Worm (Caenorhabditis elegans) whole organism, midembryonic: ENCODE results near the gene del-10.

Experiments
- T22C8.4 ChIP-seq: fragments of 200-800 bp; sonication (Bioruptor generic); IDR thresholded peaks from 2 replicates; pipeline ENCODE4 v1.3.6; 2022; ENCODE audit warnings: missing genetic modification characterization, missing compliant biosample characterization
- cog-1 ChIP-seq: sonication (generic microtip); optimal IDR thresholded peaks from 2 replicates; lab custom pipeline; 2016; ENCODE audit warnings: missing genetic modification characterization, missing compliant biosample characterization
- flt-1 ChIP-seq: fragments of 200-800 bp; sonication (Bioruptor generic); IDR thresholded peaks from 2 replicates; pipeline ENCODE4 v1.3.6; 2022; ENCODE audit warnings: missing genetic modification characterization, missing compliant biosample characterization
- klf-2 ChIP-seq: fragments of 200-800 bp; sonication (Bioruptor generic); conservative IDR thresholded peaks from 2 replicates; pipeline ENCODE4 v1.3.6; 2022; ENCODE audit warnings: missing genetic modification reagents, missing genetic modification characterization, missing compliant biosample characterization
- med-1 ChIP-seq: sonication (generic microtip); optimal IDR thresholded peaks from 2 replicates; lab custom pipeline; 2017; ENCODE audit warnings: missing genetic modification characterization, mild to moderate bottlenecking, missing compliant biosample characterization, antibody characterized with exemption, missing genetic modification reagents; ENCODE audit not compliant: insufficient read depth
- ref-1 ChIP-seq: fragments of 200-800 bp; sonication (Bioruptor generic); conservative IDR thresholded peaks from 2 replicates; pipeline ENCODE4 v1.3.6; 2022; ENCODE audit warnings: missing genetic modification reagents, missing genetic modification characterization, missing compliant biosample characterization
- tab-1 ChIP-seq: fragments of 200-800 bp; sonication (Bioruptor generic); IDR thresholded peaks from 2 replicates; pipeline ENCODE4 v1.3.6; 2022; ENCODE audit warnings: missing genetic modification characterization, missing compliant biosample characterization
- ztf-23 ChIP-seq: fragments of 200-800 bp; sonication (Bioruptor generic); IDR thresholded peaks from 2 replicates; pipeline ENCODE4 v1.3.6; 2022; ENCODE audit warnings: missing genetic modification reagents, missing genetic modification characterization, missing compliant biosample characterization
- ztf-29 ChIP-seq: fragments of 200-800 bp; sonication (Bioruptor generic); IDR thresholded peaks from 2 replicates; pipeline ENCODE4 v1.3.6; 2022; ENCODE audit warnings: missing genetic modification reagents, missing genetic modification characterization, missing compliant biosample characterization

The del-10 gene

ce11 chrII:6475180-6475737, 6.7 kb downstream of the del-10 start, which contains the start of gene T28D9.16:
Gene T28D9.16, plus strand, starts transcription at chrII:6475687.
- TF ChIP-seq tab-1 (GFP tag; lab: Robert Waterston, UW): no peak
- no peak for TF ChIP-seq T22C8.4 (GFP tag; lab: Robert Waterston, UW)
- no peak for TF ChIP-seq med-1 (GFP tag; lab: Kevin White, UChicago)
- no peak for TF ChIP-seq klf-2 (GFP tag; lab: Robert Waterston, UW)
- TF ChIP-seq flt-1: no peak
- TF ChIP-seq ztf-29: no peak

- TF ChIP-seq T22C8.4 (GFP tag; lab: Robert Waterston, UW) (no peak), tab-1 (GFP tag; lab: Robert Waterston, UW) (no peak), ztf-23 (GFP tag; lab: Robert Waterston, UW) (no peak), flt-1 (no peak), klf-2 (GFP tag; lab: Robert Waterston, UW) (no peak), ztf-29 (no peak), ref-1 (GFP tag; lab: Robert Waterston, UW) (no peak), med-1 (GFP tag; lab: Kevin White, UChicago) (no peak), cog-1 (tag; lab: Kevin White, UChicago) (no peak)
These were observed 10.9 kb downstream of the del-10 start, which contains the start of gene dgk-5 for ce11 chrII:6470985-6471384. Gene dgk-5, minus strand, starts transcription at chrII:6471085.

- TF ChIP-seq ztf-29: no peak
- no peak for TF ChIP-seq T22C8.4 (GFP tag; lab: Robert Waterston, UW)
- TF ChIP-seq med-1 (GFP tag; lab: Kevin White, UChicago): no peak
- no peak for TF ChIP-seq klf-2 (GFP tag; lab: Robert Waterston, UW)
- TF ChIP-seq cog-1 (tag; lab: Kevin White, UChicago): no peak
- TF ChIP-seq tab-1 (GFP tag; lab: Robert Waterston, UW): no peak
- TF ChIP-seq ref-1 (GFP tag; lab: Robert Waterston, UW): no peak
- no peak for TF ChIP-seq ztf-23 (GFP tag; lab: Robert Waterston, UW)
- no peak for TF ChIP-seq flt-1
These were observed 12.6 kb downstream of the del-10 start for ce11 chrII:6469340-6469739.

ce11 chrII:6454671-6455070, 27.3 kb downstream of the del-10 start, which contains the start of gene aptf-1:
Gene aptf-1, plus strand, starts transcription at chrII:6454971.
- TF ChIP-seq ztf-23 (GFP tag; lab: Robert Waterston, UW) (no peak), med-1 (GFP tag; lab: Kevin White, UChicago) (no peak), T22C8.4 (GFP tag; lab: Robert Waterston, UW) (no peak), cog-1 (tag; lab: Kevin White, UChicago) (no peak), klf-2 (GFP tag; lab: Robert Waterston, UW) (no peak), ref-1 (GFP tag; lab: Robert Waterston, UW) (no peak), ztf-29 (no peak), tab-1 (GFP tag; lab: Robert Waterston, UW) (no peak), flt-1 (no peak)

ce11 chrII:6453341-6453806, 28.6 kb downstream of the del-10 start, which contains the start of gene atg-16.2:
Gene atg-16.2, minus strand, starts transcription at chrII:6453391.
- TF ChIP-seq tab-1 (GFP tag; lab: Robert Waterston, UW): no peak
- TF ChIP-seq flt-1: no peak
- TF ChIP-seq med-1 (GFP tag; lab: Kevin White, UChicago): peak; percentile 24
- no peak for TF ChIP-seq ztf-29
- TF ChIP-seq ztf-23 (GFP tag; lab: Robert Waterston, UW): peak; percentile 39; the same call in 1 of the 2 replicates
- TF ChIP-seq cog-1 (tag; lab: Kevin White, UChicago): peak; percentile 22

- TF ChIP-seq ztf-29: no peak
- TF ChIP-seq ref-1 (GFP tag; lab: Robert Waterston, UW): no peak
- TF ChIP-seq med-1 (GFP tag; lab: Kevin White, UChicago): no peak
- TF ChIP-seq flt-1: no peak
- TF ChIP-seq tab-1 (GFP tag; lab: Robert Waterston, UW): no peak
These were observed 32.3 kb downstream of the del-10 start, which contains the start of gene nhr-22 for ce11 chrII:6449656-6450055. Gene nhr-22, minus strand, starts transcription at chrII:6449792.

- TF ChIP-seq med-1 (GFP tag; lab: Kevin White, UChicago) (no peak), ref-1 (GFP tag; lab: Robert Waterston, UW) (no peak), flt-1 (no peak), klf-2 (GFP tag; lab: Robert Waterston, UW) (no peak), T22C8.4 (GFP tag; lab: Robert Waterston, UW) (no peak), ztf-23 (GFP tag; lab: Robert Waterston, UW) (no peak), cog-1 (tag; lab: Kevin White, UChicago) (no peak), ztf-29 (no peak), tab-1 (GFP tag; lab: Robert Waterston, UW) (no peak)
These were observed 33.3 kb downstream of the del-10 start for ce11 chrII:6448656-6449055.

ce11 chrII:6448189-6448588, 33.7 kb downstream of the del-10 start:
- no peak for TF ChIP-seq cog-1 (tag; lab: Kevin White, UChicago)
- no peak for TF ChIP-seq tab-1 (GFP tag; lab: Robert Waterston, UW)
- no peak for TF ChIP-seq ref-1 (GFP tag; lab: Robert Waterston, UW)
- TF ChIP-seq ztf-29: no peak
- no peak for TF ChIP-seq klf-2 (GFP tag; lab: Robert Waterston, UW)
- no peak for TF ChIP-seq flt-1
- no peak for TF ChIP-seq med-1 (GFP tag; lab: Kevin White, UChicago)
- TF ChIP-seq ztf-23 (GFP tag; lab: Robert Waterston, UW): no peak
- TF ChIP-seq T22C8.4 (GFP tag; lab: Robert Waterston, UW): no peak

ce11 chrII:6443710-6444109, 38.2 kb downstream of the del-10 start, which contains the start of gene K06A1.2:
Gene K06A1.2, plus strand, starts transcription at chrII:6444010.
- TF ChIP-seq flt-1 (no peak), ztf-23 (GFP tag; lab: Robert Waterston, UW) (no peak), ref-1 (GFP tag; lab: Robert Waterston, UW) (no peak), ztf-29 (no peak), tab-1 (GFP tag; lab: Robert Waterston, UW) (no peak), klf-2 (GFP tag; lab: Robert Waterston, UW) (no peak)
